Worm (Caenorhabditis elegans): Measurements from ENCODE around the gene K06G5.1.

K06G5.1 gene

ce11 chrX:14214520-14215023 lies at the start of gene K06G5.1:
Gene K06G5.1 (plus strand): TSS chrX:14214973.
- TF ChIP-seq unc-62 (GFP tag; optimal IDR thresholded peaks at IDR 0.05): no peak

- no peak for TF ChIP-seq unc-62 (GFP tag; optimal IDR thresholded peaks at IDR 0.05)
Observed at ce11 chrX:14165156-14165555, 49.6 kb upstream of the K06G5.1 start.

- no peak for TF ChIP-seq unc-62 (GFP tag; optimal IDR thresholded peaks at IDR 0.05)
Observed at ce11 chrX:14169569-14170031, 45.2 kb upstream of the K06G5.1 start, which contains the start of gene sym-4. Gene sym-4 (minus strand): TSS chrX:14169619.

- TF ChIP-seq unc-62 (GFP tag; optimal IDR thresholded peaks at IDR 0.05): no peak
Observed at ce11 chrX:14173850-14174249, 40.9 kb upstream of the K06G5.1 start, which contains the start of gene idhb-1. Gene idhb-1 (minus strand): TSS chrX:14174063.

- no peak for TF ChIP-seq unc-62 (GFP tag; optimal IDR thresholded peaks at IDR 0.05)
Observed at ce11 chrX:14175740-14176139, 39.0 kb upstream of the K06G5.1 start, which contains the start of gene C37E2.2. Gene C37E2.2 (plus strand): TSS chrX:14176040.

ce11 chrX:14178688-14179087 lies 36.1 kb upstream of the K06G5.1 start, which contains the start of gene C37E2.10:
Gene C37E2.10 (plus strand): TSS chrX:14178988.
- no peak for TF ChIP-seq unc-62 (GFP tag; optimal IDR thresholded peaks at IDR 0.05)

- TF ChIP-seq unc-62 (GFP tag; optimal IDR thresholded peaks at IDR 0.05): no peak
Observed at ce11 chrX:14179488-14179887, 35.3 kb upstream of the K06G5.1 start.

ce11 chrX:14180151-14180550 lies 34.6 kb upstream of the K06G5.1 start, which contains the start of gene C37E2.3:
Gene C37E2.3 (plus strand): TSS chrX:14180451.
- no peak for TF ChIP-seq unc-62 (GFP tag; optimal IDR thresholded peaks at IDR 0.05)

ce11 chrX:14182514-14182913 lies 32.3 kb upstream of the K06G5.1 start:
- TF ChIP-seq unc-62 (GFP tag; optimal IDR thresholded peaks at IDR 0.05): no peak

- no peak for TF ChIP-seq unc-62 (GFP tag; optimal IDR thresholded peaks at IDR 0.05)
Observed at ce11 chrX:14185631-14186030, 29.1 kb upstream of the K06G5.1 start.

- TF ChIP-seq unc-62 (GFP tag; optimal IDR thresholded peaks at IDR 0.05): no peak
Observed at ce11 chrX:14186466-14186865, 28.3 kb upstream of the K06G5.1 start, which contains the start of gene ceh-36. Gene ceh-36 (minus strand): TSS chrX:14186566.

ce11 chrX:14194251-14194650 lies 20.5 kb upstream of the K06G5.1 start:
- TF ChIP-seq unc-62 (GFP tag; optimal IDR thresholded peaks at IDR 0.05): no peak

ce11 chrX:14206321-14206720 lies 8.5 kb upstream of the K06G5.1 start:
- no peak for TF ChIP-seq unc-62 (GFP tag; optimal IDR thresholded peaks at IDR 0.05)

- no peak for TF ChIP-seq unc-62 (GFP tag; optimal IDR thresholded peaks at IDR 0.05)
Observed at ce11 chrX:14207942-14208341, 6.8 kb upstream of the K06G5.1 start, which contains the start of gene ceh-37. Gene ceh-37 (minus strand): TSS chrX:14208000.

- TF ChIP-seq unc-62 (GFP tag; optimal IDR thresholded peaks at IDR 0.05): no peak
Observed at ce11 chrX:14213314-14213713, 1.5 kb upstream of the K06G5.1 start.

ce11 chrX:14223156-14223555 lies 8.4 kb downstream of the K06G5.1 start, which contains the start of gene K06G5.3:
Gene K06G5.3 (minus strand): TSS chrX:14223256.
- no peak for TF ChIP-seq unc-62 (GFP tag; optimal IDR thresholded peaks at IDR 0.05)

ce11 chrX:14225273-14225672 lies 10.5 kb downstream of the K06G5.1 start, which contains the start of gene cyp-13B2:
Gene cyp-13B2 (plus strand): TSS chrX:14225573.
- no peak for TF ChIP-seq unc-62 (GFP tag; optimal IDR thresholded peaks at IDR 0.05)

Measured in whole organism, dauer.